Fruit fly (Drosophila melanogaster): ENCODE results near the gene CG44227.

dm6 chr3R:8718356-8718755 is 33.4 kb upstream of the CG44227 start, which contains the start of gene Cks85A:
- TF ChIP-seq ttk (optimal IDR thresholded peaks at IDR 0.05) (no peak), psq (optimal IDR thresholded peaks at IDR 0.05) (no peak), Sin3A (optimal IDR thresholded peaks at IDR 0.05) (no peak), h (optimal IDR thresholded peaks at IDR 0.05) (no peak), Myc (optimal IDR thresholded peaks at IDR 0.05) (no peak)

Data from Kc167 (cell line).